Worm (Caenorhabditis elegans): Measurements from ENCODE around the gene Y82E9BR.17.
A peak's percentile ranks its signal among the peaks of the same experiment; 100 is the strongest.

The Y82E9BR.17 gene

ce11 chrIII:1424305-1424704 is 31.3 kb downstream of the Y82E9BR.17 start (continued):
- TF ChIP-seq ztf-7 (tag; optimal IDR thresholded peaks at IDR 0.05) = no peak
- TF ChIP-seq hlh-11 (tag; optimal IDR thresholded peaks at IDR 0.05) = peak; percentile 52
- 0 out of 2 replicates have a peak, but pooled peaks have one; percentile 58 for TF ChIP-seq F44E2.7 (GFP tag; IDR thresholded peaks at IDR 0.05)
- TF ChIP-seq mdt-29 (GFP tag; IDR thresholded peaks at IDR 0.05) = peak; percentile 73
- TF ChIP-seq fos-1 (tag; optimal IDR thresholded peaks at IDR 0.05) = no peak
- peak; percentile 70 for TF ChIP-seq rbr-2 (tag; optimal IDR thresholded peaks at IDR 0.05)
- peak; percentile 14 for TF ChIP-seq gei-8 (GFP tag; optimal IDR thresholded peaks at IDR 0.05)

ce11 chrIII:1421436-1421835 is 34.1 kb downstream of the Y82E9BR.17 start:
- TF ChIP-seq attf-4 (tag; optimal IDR thresholded peaks at IDR 0.05) (no peak), set-16 (GFP tag; IDR thresholded peaks at IDR 0.05) (peak; percentile 76)

ce11 chrIII:1420357-1420814 is 35.2 kb downstream of the Y82E9BR.17 start:
- TF ChIP-seq set-16 (GFP tag; IDR thresholded peaks at IDR 0.05) (peak; percentile 31; the same call in 1 of the 2 replicates), aha-1 (tag) (peak; percentile 20), ceh-28 (tag; optimal IDR thresholded peaks at IDR 0.05) (peak; percentile 69)

- TF ChIP-seq lin-29 (GFP tag; IDR thresholded peaks at IDR 0.05) (0 out of 2 replicates have a peak, but pooled peaks have one; percentile 10), nhr-10 (tag; optimal IDR thresholded peaks at IDR 0.05) (peak; percentile 95), mes-2 (tag; optimal IDR thresholded peaks at IDR 0.05; ENCODE audit: poor library complexity, severe bottlenecking) (peak; percentile 61), daf-8 (GFP tag; IDR thresholded peaks at IDR 0.05) (no peak), T20F7.1 (GFP tag; optimal IDR thresholded peaks at IDR 0.05) (peak; percentile 86), ZK546.5 (tag; optimal IDR thresholded peaks at IDR 0.05) (peak in 1 of 2 experiments; percentile 83), hlh-11 (tag; optimal IDR thresholded peaks at IDR 0.05) (peak; percentile 57), fkh-10 (GFP tag; optimal IDR thresholded peaks at IDR 0.05) (no peak), snpc-4 (tag; optimal IDR thresholded peaks at IDR 0.05) (no peak), daf-12 (tag; optimal IDR thresholded peaks at IDR 0.05) (no peak), T26A8.4 (GFP tag; IDR thresholded peaks at IDR 0.05) (peak; percentile 84), nhr-25 (tag; optimal IDR thresholded peaks at IDR 0.05; ENCODE audit: borderline replicate concordance, insufficient read depth) (peak; percentile 51), nhr-237 (tag; optimal IDR thresholded peaks at IDR 0.05) (no peak), unc-62 (GFP tag; optimal IDR thresholded peaks at IDR 0.05 in 1 of 2) (peak in 1 of 2 experiments; percentile 24), unc-62 (tag; optimal IDR thresholded peaks at IDR 0.05) (no peak), ceh-82 (tag; optimal IDR thresholded peaks at IDR 0.05) (no peak), nhr-6 (tag; optimal IDR thresholded peaks at IDR 0.05) (peak; percentile 77), nhr-41 (GFP tag; IDR thresholded peaks at IDR 0.05) (no peak), lin-38 (GFP tag; IDR thresholded peaks at IDR 0.05) (peak; percentile 88), duxl-1 (tag; optimal IDR thresholded peaks at IDR 0.05; ENCODE audit: poor library complexity) (peak; percentile 46), F37D6.2 (tag; optimal IDR thresholded peaks at IDR 0.05) (peak; percentile 17), tra-1 (GFP tag; IDR thresholded peaks at IDR 0.05) (peak; percentile 73; the same call in 1 of the 2 replicates), jun-1 (tag; optimal IDR thresholded peaks at IDR 0.05) (peak; percentile 12), nhr-102 (tag; optimal IDR thresholded peaks at IDR 0.05) (peak; percentile 86), Y105C5A.15 (GFP tag; IDR thresholded peaks at IDR 0.05) (peak; percentile 94), nhr-48 (tag; optimal IDR thresholded peaks at IDR 0.05) (peak; percentile 72), aly-2 (tag; optimal IDR thresholded peaks at IDR 0.05) (peak; percentile 97), dpl-1 (GFP tag; optimal IDR thresholded peaks at IDR 0.05) (no peak), Y48G9A.11 (GFP tag; IDR thresholded peaks at IDR 0.05) (peak; percentile 79), sdz-12 (GFP tag; optimal IDR thresholded peaks at IDR 0.05) (peak; percentile 94), pha-4 (GFP tag; IDR thresholded peaks at IDR 0.05) (peak; percentile 92), pha-4 (tag; optimal IDR thresholded peaks at IDR 0.05) (no peak), dmd-6 (GFP tag; IDR thresholded peaks at IDR 0.05) (peak; percentile 54), nhr-28 (tag; optimal IDR thresholded peaks at IDR 0.05) (peak; percentile 34), dmd-8 (GFP tag; IDR thresholded peaks at IDR 0.05) (no peak), nhr-76 (tag; optimal IDR thresholded peaks at IDR 0.05) (no peak)
These were observed 35.7 kb downstream of the Y82E9BR.17 start for ce11 chrIII:1419700-1420356.
